Fruit fly (Drosophila melanogaster): ENCODE data around the gene CG13895.

The CG13895 gene

dm6 chr3L:711839-712553 is 4.0 kb upstream of the CG13895 start, which contains the start of gene CG13896 (continued):
- TF ChIP-seq lola (GFP tag; optimal IDR thresholded peaks at IDR 0.05), result peak in 1 of 3 experiments; percentile 49
- TF ChIP-seq pros (GFP tag; optimal IDR thresholded peaks at IDR 0.05), result no peak
- TF ChIP-seq CG10147 (GFP tag; optimal IDR thresholded peaks at IDR 0.05), result peak; percentile 37
- TF ChIP-seq CG13296 (GFP tag; optimal IDR thresholded peaks at IDR 0.05), result peak; percentile 63
- peak; percentile 82 for TF ChIP-seq CG34422 (GFP tag; IDR thresholded peaks at IDR 0.05)
- TF ChIP-seq Myb (GFP tag; optimal IDR thresholded peaks at IDR 0.05), result peak; percentile 76
- peak; percentile 78; the same call in 2 of the 3 replicates for TF ChIP-seq Doc3 (GFP tag; IDR thresholded peaks at IDR 0.05; ENCODE audit: partially characterized antibody)
- TF ChIP-seq cwo (GFP tag; optimal IDR thresholded peaks at IDR 0.05), result peak; percentile 56
- TF ChIP-seq lbe (GFP tag; optimal IDR thresholded peaks at IDR 0.05), result peak; percentile 73
- TF ChIP-seq CG9797 (GFP tag; optimal IDR thresholded peaks at IDR 0.05), result peak; percentile 21
- peak; percentile 73 for TF ChIP-seq D19A (tag; optimal IDR thresholded peaks at IDR 0.05)
- peak; percentile 60 for TF ChIP-seq CG4328 (GFP tag; optimal IDR thresholded peaks at IDR 0.05)
- peak; percentile 85 for TF ChIP-seq Mes4 (GFP tag; optimal IDR thresholded peaks at IDR 0.05)
- peak; percentile 28 for TF ChIP-seq CG7745 (tag; optimal IDR thresholded peaks at IDR 0.05)
- peak; percentile 80 for TF ChIP-seq CG3163 (GFP tag; optimal IDR thresholded peaks at IDR 0.05)
- TF ChIP-seq stc (GFP tag; IDR thresholded peaks at IDR 0.05), result peak; percentile 78
- TF ChIP-seq CG42726 (GFP tag; IDR thresholded peaks at IDR 0.05; ENCODE audit: partially characterized antibody), result peak; percentile 74
- peak; percentile 87; the same call in 2 of the 3 replicates for TF ChIP-seq CG6175 (GFP tag; IDR thresholded peaks at IDR 0.05)
- TF ChIP-seq chn (GFP tag; optimal IDR thresholded peaks at IDR 0.05), result peak; percentile 91
- peak; percentile 30; the same call in 1 of the 2 replicates for TF ChIP-seq CG43689 (GFP tag; IDR thresholded peaks at IDR 0.05)
- peak; percentile 93 for TF ChIP-seq Hr3 (GFP tag; optimal IDR thresholded peaks at IDR 0.05)
- peak; percentile 99 for TF ChIP-seq Med (GFP tag)
- peak; percentile 92 for TF ChIP-seq sisA (GFP tag; IDR thresholded peaks at IDR 0.05)
- peak; percentile 57; the same call in 1 of the 3 replicates for TF ChIP-seq CG11093 (GFP tag; IDR thresholded peaks at IDR 0.05)
- TF ChIP-seq Dip2 (GFP tag; IDR thresholded peaks at IDR 0.05), result no peak
- TF ChIP-seq Bdp1 (GFP tag; optimal IDR thresholded peaks at IDR 0.05), result peak; percentile 80
- TF ChIP-seq Spps (tag; optimal IDR thresholded peaks at IDR 0.05), result peak; percentile 64
- TF ChIP-seq HmgD (GFP tag; optimal IDR thresholded peaks at IDR 0.05), result peak; percentile 90
- TF ChIP-seq ind (GFP tag; optimal IDR thresholded peaks at IDR 0.05), result peak; percentile 85
- peak; percentile 54 for TF ChIP-seq hkb (optimal IDR thresholded peaks at IDR 0.05)
- TF ChIP-seq hkb (GFP tag; IDR thresholded peaks at IDR 0.05), result peak; percentile 69
- peak; percentile 34; the same call in 1 of the 2 replicates for TF ChIP-seq CG17612 (GFP tag; IDR thresholded peaks at IDR 0.05)
- no peak for TF ChIP-seq inv (GFP tag; IDR thresholded peaks at IDR 0.05; ENCODE audit: partially characterized antibody)
- peak; percentile 74 for TF ChIP-seq dm (GFP tag; optimal IDR thresholded peaks at IDR 0.05)
- TF ChIP-seq disco-r (GFP tag; optimal IDR thresholded peaks at IDR 0.05), result peak; percentile 50
- peak; percentile 57 for TF ChIP-seq btn (GFP tag; optimal IDR thresholded peaks at IDR 0.05)
- peak; percentile 36 for TF ChIP-seq nerfin-1 (tag; optimal IDR thresholded peaks at IDR 0.05)
- peak; percentile 87 for TF ChIP-seq CG16779 (GFP tag; IDR thresholded peaks at IDR 0.05)
- TF ChIP-seq CG18764 (GFP tag; optimal IDR thresholded peaks at IDR 0.05), result peak; percentile 83
- peak; percentile 54 for TF ChIP-seq stwl (tag; optimal IDR thresholded peaks at IDR 0.05)
- TF ChIP-seq CG33213 (GFP tag; optimal IDR thresholded peaks at IDR 0.05), result peak; percentile 91
- TF ChIP-seq CG8765 (GFP tag; IDR thresholded peaks at IDR 0.05), result peak; percentile 64; the same call in 1 of the 2 replicates
- TF ChIP-seq CG10267 (tag; optimal IDR thresholded peaks at IDR 0.05), result peak; percentile 83
- peak; percentile 87 for TF ChIP-seq CG9727 (GFP tag; optimal IDR thresholded peaks at IDR 0.05)
- peak; percentile 78; the same call in 2 of the 3 replicates for TF ChIP-seq CG11560 (tag; IDR thresholded peaks at IDR 0.05)
- no peak for TF ChIP-seq CG4360 (GFP tag; IDR thresholded peaks at IDR 0.05)
- 0 out of 2 replicates have a peak, but pooled peaks have one; percentile 39 for TF ChIP-seq ara (GFP tag; IDR thresholded peaks at IDR 0.05)
- TF ChIP-seq kay (GFP tag; optimal IDR thresholded peaks at IDR 0.05), result peak; percentile 87
- TF ChIP-seq ranshi (GFP tag; IDR thresholded peaks at IDR 0.05), result peak; percentile 85

Data from whole organism, embryonic.